Worm (Caenorhabditis elegans): ENCODE measurements around the gene Y4C6B.1.

- TF ChIP-seq hlh-8 (tag; optimal IDR thresholded peaks at IDR 0.05) (no peak), pha-4 (tag; optimal IDR thresholded peaks at IDR 0.05) (no peak), dve-1 (tag; optimal IDR thresholded peaks at IDR 0.05) (no peak), ceh-9 (tag; optimal IDR thresholded peaks at IDR 0.05) (no peak)
Measured at ce11 chrIV:5354124-5354523, at the start of gene Y4C6B.1.

Data from whole organism, late embryonic.